Fruit fly (Drosophila melanogaster) whole organism, embryonic: ENCODE results near the gene CG32075.
A peak's percentile ranks its signal among the peaks of the same experiment; 100 is the strongest.

Experiments
- C15 ChIP-seq: fragments of 200-800 bp; sonication (Bioruptor generic); IDR thresholded peaks from 3 replicates; pipeline ENCODE4 v1.3.6; 2022; ENCODE audit warnings: missing biosample characterization, missing genetic modification characterization
- CG10321 ChIP-seq: fragments of 200-800 bp; sonication (Bioruptor generic); IDR thresholded peaks from 2 replicates; pipeline ENCODE4 v1.3.6; 2022; ENCODE audit warnings: missing biosample characterization, missing genetic modification characterization
- CG10654 ChIP-seq: fragments of 200-800 bp; sonication (Bioruptor generic); optimal IDR thresholded peaks from 2 replicates; lab custom pipeline; 2016; ENCODE audit warnings: missing biosample characterization, missing genetic modification characterization
- CG11247 ChIP-seq: fragments of 200-800 bp; sonication (Bioruptor generic); IDR thresholded peaks from 2 replicates; pipeline ENCODE4 v1.3.6; 2022; ENCODE audit warnings: missing biosample characterization, missing genetic modification characterization
- CG12104 ChIP-seq: fragments of 200-800 bp; sonication (Bioruptor generic); optimal IDR thresholded peaks from 3 replicates; lab custom pipeline; 2016; ENCODE audit warnings: missing biosample characterization, missing genetic modification characterization
- CG12299 ChIP-seq: fragments of 200-800 bp; sonication (Bioruptor generic); optimal IDR thresholded peaks from 2 replicates; lab custom pipeline; 2018; ENCODE audit warnings: missing biosample characterization, mild to moderate bottlenecking, missing genetic modification characterization
- CG12659 ChIP-seq: fragments of 200-800 bp; sonication (Bioruptor generic); optimal IDR thresholded peaks from 3 replicates; lab custom pipeline; 2017; ENCODE audit warnings: mild to moderate bottlenecking, missing biosample characterization, missing genetic modification reagents, missing genetic modification characterization
- CG13296 ChIP-seq: fragments of 200-800 bp; sonication (Bioruptor generic); optimal IDR thresholded peaks from 3 replicates; lab custom pipeline; 2018; ENCODE audit warnings: missing biosample characterization, mild to moderate bottlenecking, missing genetic modification characterization
- CG13894 ChIP-seq: fragments of 200-800 bp; sonication (Bioruptor generic); optimal IDR thresholded peaks from 3 replicates; lab custom pipeline; 2018; ENCODE audit warnings: missing biosample characterization, mild to moderate bottlenecking, missing genetic modification characterization, moderate library complexity
- CG1529 ChIP-seq: fragments of 200-800 bp; sonication (Bioruptor generic); optimal IDR thresholded peaks from 3 replicates; lab custom pipeline; 2018; ENCODE audit warnings: missing biosample characterization, missing genetic modification characterization
- CG16813 ChIP-seq: fragments of 200-800 bp; sonication (Bioruptor generic); IDR thresholded peaks from 3 replicates; pipeline ENCODE4 v1.3.6; 2022; ENCODE audit warnings: missing biosample characterization, missing genetic modification characterization; ENCODE audit not compliant: partially characterized antibody
- CG17359 ChIP-seq: fragments of 200-800 bp; sonication (Bioruptor generic); optimal IDR thresholded peaks from 3 replicates; lab custom pipeline; 2018; ENCODE audit warnings: missing biosample characterization, mild to moderate bottlenecking, missing genetic modification characterization, moderate library complexity
- CG17612 ChIP-seq: fragments of 200-800 bp; sonication (Bioruptor generic); IDR thresholded peaks from 2 replicates; pipeline ENCODE4 v1.3.6; 2022; ENCODE audit warnings: missing biosample characterization, missing genetic modification characterization
- CG2116 ChIP-seq: fragments of 200-800 bp; sonication (Bioruptor generic); optimal IDR thresholded peaks from 3 replicates; lab custom pipeline; 2018; ENCODE audit warnings: missing biosample characterization, mild to moderate bottlenecking, missing genetic modification characterization
- CG2120 ChIP-seq: fragments of 200-800 bp; sonication (Bioruptor generic); optimal IDR thresholded peaks from 3 replicates; lab custom pipeline; 2016; ENCODE audit warnings: missing biosample characterization, missing genetic modification characterization
- CG30431 ChIP-seq: fragments of 200-800 bp; sonication (Bioruptor generic); optimal IDR thresholded peaks from 2 replicates; lab custom pipeline; 2017; ENCODE audit warnings: missing biosample characterization, missing genetic modification characterization
- CG3065 ChIP-seq: fragments of 200-800 bp; sonication (Bioruptor generic); optimal IDR thresholded peaks from 2 replicates; lab custom pipeline; 2016; ENCODE audit warnings: missing biosample characterization, missing genetic modification characterization
- CG31365 ChIP-seq: fragments of 200-800 bp; sonication (Bioruptor generic); optimal IDR thresholded peaks from 2 replicates; lab custom pipeline; 2018; ENCODE audit warnings: missing biosample characterization, mild to moderate bottlenecking, missing genetic modification characterization
- CG32772 ChIP-seq: fragments of 200-800 bp; sonication (Bioruptor generic); IDR thresholded peaks from 2 replicates; pipeline ENCODE4 v1.3.6; 2022; ENCODE audit warnings: missing biosample characterization, missing genetic modification characterization
- CG34376 ChIP-seq: fragments of 200-800 bp; sonication (Bioruptor generic); optimal IDR thresholded peaks from 2 replicates; lab custom pipeline; 2018; ENCODE audit warnings: missing biosample characterization, mild to moderate bottlenecking, missing genetic modification characterization
- CG6654 ChIP-seq: fragments of 200-800 bp; sonication (Bioruptor generic); optimal IDR thresholded peaks from 2 replicates; lab custom pipeline; 2017; ENCODE audit warnings: missing biosample characterization, mild to moderate bottlenecking, missing genetic modification characterization
- CG6683 ChIP-seq: fragments of 200-800 bp; sonication (Bioruptor generic); optimal IDR thresholded peaks from 2 replicates; lab custom pipeline; 2017; ENCODE audit warnings: missing biosample characterization, mild to moderate bottlenecking, missing genetic modification characterization, missing genetic modification reagents
- CG8924 ChIP-seq: fragments of 200-800 bp; optimal IDR thresholded peaks from 3 replicates; lab custom pipeline; 2019; ENCODE audit warnings: missing biosample characterization, mild to moderate bottlenecking, missing genetic modification characterization, moderate library complexity
- CG9932 ChIP-seq: fragments of 200-800 bp; sonication (Bioruptor generic); IDR thresholded peaks from 2 replicates; pipeline ENCODE4 v1.3.6; 2022; ENCODE audit warnings: missing biosample characterization, missing genetic modification characterization
- D19A ChIP-seq: fragments of 200-800 bp; optimal IDR thresholded peaks from 3 replicates; lab custom pipeline; 2019; ENCODE audit warnings: missing biosample characterization, mild to moderate bottlenecking, missing genetic modification characterization, moderate library complexity
- GATAe ChIP-seq: fragments of 200-800 bp; sonication (Bioruptor generic); conservative IDR thresholded peaks from 2 replicates; pipeline ENCODE4 v1.3.6; 2022; ENCODE audit warnings: missing biosample characterization, missing genetic modification characterization
- Mes4 ChIP-seq: fragments of 200-800 bp; sonication (Bioruptor generic); optimal IDR thresholded peaks from 2 replicates; lab custom pipeline; 2016; ENCODE audit warnings: missing biosample characterization, missing genetic modification characterization
- Nf-YA ChIP-seq: fragments of 200-800 bp; sonication (Bioruptor generic); IDR thresholded peaks from 2 replicates; pipeline ENCODE4 v1.3.6; 2022; ENCODE audit warnings: missing biosample characterization, missing genetic modification characterization
- Ptx1 ChIP-seq: fragments of 200-800 bp; sonication (Bioruptor generic); IDR thresholded peaks from 2 replicates; pipeline ENCODE4 v1.3.6; 2022; ENCODE audit warnings: missing biosample characterization, missing genetic modification characterization
- Rx ChIP-seq: fragments of 200-800 bp; sonication (Bioruptor generic); IDR thresholded peaks from 2 replicates; pipeline ENCODE4 v1.3.6; 2022; ENCODE audit warnings: missing biosample characterization, missing genetic modification characterization
- Trl ChIP-seq, 3 experiments: fragments of >200 bp in 2 of 3; fragments of 200-800 bp in 1 of 3; sonication (Bioruptor generic) in 1 of 3; optimal IDR thresholded peaks; 2 replicates in 1 of 3; 3 replicates in 2 of 3; lab custom pipeline; 2016 to 2017; ENCODE audit warnings: missing biosample characterization in 1 of 3, missing genetic modification characterization in 1 of 3
- Xbp1 ChIP-seq: fragments of 200-800 bp; sonication (Bioruptor generic); optimal IDR thresholded peaks from 3 replicates; lab custom pipeline; 2016; ENCODE audit warnings: missing biosample characterization, mild to moderate bottlenecking, missing genetic modification characterization
- bowl ChIP-seq: fragments of 200-800 bp; sonication (Bioruptor generic); IDR thresholded peaks from 2 replicates; pipeline ENCODE4 v1.3.6; 2022; ENCODE audit warnings: missing biosample characterization, missing genetic modification characterization
- cad ChIP-seq: fragments of >200 bp; optimal IDR thresholded peaks from 2 replicates; lab custom pipeline; 2017; ENCODE audit warnings: missing biosample characterization, missing genetic modification characterization
- crol ChIP-seq: fragments of 200-800 bp; sonication (Bioruptor generic); IDR thresholded peaks from 2 replicates; pipeline ENCODE4 v1.3.6; 2022; ENCODE audit warnings: missing biosample characterization, missing genetic modification characterization
- cwo ChIP-seq: fragments of 200-800 bp; sonication (Bioruptor generic); optimal IDR thresholded peaks from 3 replicates; lab custom pipeline; 2017; ENCODE audit warnings: missing biosample characterization, missing genetic modification characterization, mild to moderate bottlenecking, moderate library complexity, missing genetic modification reagents
- da ChIP-seq: fragments of 200-800 bp; sonication (Bioruptor generic); optimal IDR thresholded peaks from 2 replicates; lab custom pipeline; 2016; ENCODE audit warnings: missing biosample characterization, missing genetic modification characterization
- disco-r ChIP-seq: fragments of 200-800 bp; sonication (Bioruptor generic); optimal IDR thresholded peaks from 2 replicates; lab custom pipeline; 2016; ENCODE audit warnings: missing biosample characterization, missing genetic modification characterization
- dmrt11E ChIP-seq: fragments of 200-800 bp; sonication (Bioruptor generic); optimal IDR thresholded peaks from 3 replicates; lab custom pipeline; 2018; ENCODE audit warnings: missing biosample characterization, mild to moderate bottlenecking, missing genetic modification characterization, moderate library complexity
- fru ChIP-seq: fragments of >200 bp; optimal IDR thresholded peaks from 2 replicates; lab custom pipeline; 2017
- h ChIP-seq: fragments of >200 bp; optimal IDR thresholded peaks from 2 replicates; lab custom pipeline; 2017
- ind ChIP-seq: fragments of 200-800 bp; sonication (Bioruptor generic); optimal IDR thresholded peaks from 3 replicates; lab custom pipeline; 2016; ENCODE audit warnings: missing biosample characterization, missing genetic modification characterization
- kah ChIP-seq: fragments of 200-800 bp; sonication (Bioruptor generic); optimal IDR thresholded peaks from 2 replicates; lab custom pipeline; 2018; ENCODE audit warnings: missing biosample characterization, mild to moderate bottlenecking, missing genetic modification characterization
- lilli ChIP-seq: fragments of 200-800 bp; sonication (Bioruptor generic); optimal IDR thresholded peaks from 3 replicates; lab custom pipeline; 2016; ENCODE audit warnings: missing biosample characterization, missing genetic modification characterization
- lola ChIP-seq, 3 experiments: fragments of >200 bp in 2 of 3; fragments of 200-800 bp in 1 of 3; sonication (Bioruptor generic) in 1 of 3; optimal IDR thresholded peaks; 2 replicates each; lab custom pipeline; 2017 to 2019; ENCODE audit warnings: missing biosample characterization in 3 of 3, missing genetic modification characterization in 3 of 3, mild to moderate bottlenecking in 1 of 3, moderate library complexity in 1 of 3
- peb ChIP-seq: fragments of 200-800 bp; sonication (Bioruptor generic); IDR thresholded peaks from 2 replicates; pipeline ENCODE4 v1.3.6; 2022; ENCODE audit warnings: missing biosample characterization, missing genetic modification characterization
- pum ChIP-seq: fragments of 200-800 bp; sonication (Bioruptor generic); optimal IDR thresholded peaks from 2 replicates; lab custom pipeline; 2016; ENCODE audit warnings: missing biosample characterization, missing genetic modification characterization
- ranshi ChIP-seq: fragments of 200-800 bp; sonication (Bioruptor generic); IDR thresholded peaks from 2 replicates; pipeline ENCODE4 v1.3.6; 2022; ENCODE audit warnings: missing biosample characterization, missing genetic modification characterization
- sob ChIP-seq: fragments of 200-800 bp; sonication (Bioruptor generic); IDR thresholded peaks from 2 replicates; pipeline ENCODE4 v1.3.6; 2022; ENCODE audit warnings: missing biosample characterization, missing genetic modification characterization
- sqz ChIP-seq: fragments of 200-800 bp; sonication (Bioruptor generic); optimal IDR thresholded peaks from 3 replicates; lab custom pipeline; 2018; ENCODE audit warnings: missing biosample characterization, mild to moderate bottlenecking, missing genetic modification characterization
- twi ChIP-seq: fragments of 200-800 bp; optimal IDR thresholded peaks from 2 replicates; lab custom pipeline; 2019; ENCODE audit warnings: missing biosample characterization, mild to moderate bottlenecking, missing genetic modification characterization, moderate library complexity
- tx ChIP-seq: fragments of 200-800 bp; sonication (Bioruptor generic); optimal IDR thresholded peaks from 2 replicates; lab custom pipeline; 2016; ENCODE audit warnings: missing biosample characterization, missing genetic modification characterization
- wdn ChIP-seq: fragments of 200-800 bp; sonication (Bioruptor generic); IDR thresholded peaks from 2 replicates; pipeline ENCODE4 v1.3.6; 2022; ENCODE audit warnings: missing biosample characterization, missing genetic modification characterization

The CG32075 gene

dm6 chr3L:11070372-11070854, 5.7 kb upstream of the CG32075 start, which contains the start of gene Mocs1 (continued):
- no peak for TF ChIP-seq CG8924 (tag; lab: Kevin White, UChicago)
- no peak for TF ChIP-seq twi
- peak; percentile 5 for TF ChIP-seq CG13296 (GFP tag; lab: Kevin White, UChicago)
- TF ChIP-seq CG2120, result no peak
- no peak for TF ChIP-seq lilli
- TF ChIP-seq Rx, result no peak
- no peak for TF ChIP-seq lola (GFP tag; optimal IDR thresholded peaks at IDR 0.05; lab: Kevin White, UChicago)
- TF ChIP-seq ranshi (GFP tag; lab: Robert Waterston, UW), result peak; percentile 19; the same call in 1 of the 2 replicates
- no peak for TF ChIP-seq CG12659 (GFP tag; lab: Kevin White, UChicago)
- no peak for TF ChIP-seq sqz (GFP tag; lab: Kevin White, UChicago)
- no peak; the same call in 1 of the 2 replicates for TF ChIP-seq sob (GFP tag; lab: Robert Waterston, UW)
- no peak for TF ChIP-seq disco-r (GFP tag; lab: Kevin White, UChicago)
- no peak for TF ChIP-seq C15 (GFP tag; lab: Robert Waterston, UW)
- no peak for TF ChIP-seq CG16813 (GFP tag; lab: Robert Waterston, UW)
- no peak for TF ChIP-seq bowl
- no peak for TF ChIP-seq Nf-YA (GFP tag; lab: Robert Waterston, UW)
- TF ChIP-seq CG1529, result no peak
- no peak for TF ChIP-seq peb
- no peak for TF ChIP-seq CG10654 (GFP tag; lab: Kevin White, UChicago)
- no peak for TF ChIP-seq h (lab: Kevin White, UChicago)
- no peak for TF ChIP-seq pum (GFP tag; lab: Kevin White, UChicago)
- no peak for TF ChIP-seq CG3065 (GFP tag; lab: Kevin White, UChicago)
- no peak for TF ChIP-seq Xbp1 (GFP tag; lab: Kevin White, UChicago)
- TF ChIP-seq CG34376, result peak; percentile 65
- no peak for TF ChIP-seq CG30431 (GFP tag; lab: Kevin White, UChicago)
- TF ChIP-seq CG6683, result peak; percentile 2
- no peak for TF ChIP-seq CG31365 (tag; lab: Kevin White, UChicago)
- TF ChIP-seq CG11247 (GFP tag; lab: Robert Waterston, UW), result no peak
- no peak for TF ChIP-seq CG2116 (GFP tag; lab: Kevin White, UChicago)
- no peak for TF ChIP-seq tx (GFP tag; lab: Kevin White, UChicago)
- no peak for TF ChIP-seq GATAe (GFP tag; lab: Robert Waterston, UW)
- peak; percentile 40 for TF ChIP-seq cwo (GFP tag; lab: Kevin White, UChicago)
- peak in 1 of 2 experiments; percentile 6 for TF ChIP-seq Trl (optimal IDR thresholded peaks at IDR 0.05; lab: Kevin White, UChicago)
- no peak for TF ChIP-seq Trl (GFP tag; optimal IDR thresholded peaks at IDR 0.05; lab: Kevin White, UChicago)
- no peak for TF ChIP-seq Mes4 (GFP tag; lab: Kevin White, UChicago)
- no peak for TF ChIP-seq CG12299
- TF ChIP-seq fru (lab: Kevin White, UChicago), result no peak
- TF ChIP-seq CG17612 (GFP tag; lab: Robert Waterston, UW), result no peak
- TF ChIP-seq CG10321 (GFP tag; lab: Robert Waterston, UW), result no peak
- TF ChIP-seq CG6654 (GFP tag; lab: Kevin White, UChicago), result no peak
- no peak for TF ChIP-seq Ptx1 (GFP tag; lab: Robert Waterston, UW)
- TF ChIP-seq da (GFP tag; lab: Kevin White, UChicago), result no peak
- TF ChIP-seq CG32772, result no peak
- no peak for TF ChIP-seq CG12104 (GFP tag; lab: Kevin White, UChicago)
- peak; percentile 30; the same call in 1 of the 2 replicates for TF ChIP-seq wdn
- TF ChIP-seq CG17359 (tag; lab: Kevin White, UChicago), result peak; percentile 2
- TF ChIP-seq cad, result no peak
- no peak for TF ChIP-seq dmrt11E (tag; lab: Kevin White, UChicago)
- TF ChIP-seq ind, result no peak
- no peak for TF ChIP-seq D19A (tag; lab: Kevin White, UChicago)
- peak; percentile 52 for TF ChIP-seq CG9932 (GFP tag; lab: Robert Waterston, UW)
- TF ChIP-seq kah (GFP tag; lab: Kevin White, UChicago), result no peak
- TF ChIP-seq crol (GFP tag; lab: Robert Waterston, UW), result peak; percentile 96
- TF ChIP-seq CG13894, result no peak
